Fruit fly (Drosophila melanogaster) whole organism, embryonic: ENCODE results near the gene IscU.

Source experiments
- Awh ChIP-seq: fragments of 200-800 bp; sonication (Bioruptor generic); IDR thresholded peaks from 2 replicates; pipeline ENCODE4, ENCODE4 v1.3.6; 2022; ENCODE audit warnings: missing biosample characterization, missing genetic modification characterization
- Bdp1 ChIP-seq: fragments of 200-800 bp; sonication (Bioruptor generic); optimal IDR thresholded peaks from 3 replicates; lab custom pipeline; 2016; ENCODE audit warnings: missing biosample characterization, missing genetic modification characterization
- CG1024 ChIP-seq: fragments of 200-800 bp; sonication (Bioruptor generic); IDR thresholded peaks from 2 replicates; pipeline ENCODE4 v1.3.6; 2022; ENCODE audit warnings: missing biosample characterization, missing genetic modification characterization
- CG11093 ChIP-seq: fragments of 200-800 bp; sonication (Bioruptor generic); IDR thresholded peaks from 3 replicates; pipeline ENCODE4 v1.3.6; 2022; ENCODE audit warnings: missing biosample characterization, missing genetic modification characterization
- CG13287 ChIP-seq: fragments of 200-800 bp; sonication (Bioruptor generic); IDR thresholded peaks from 2 replicates; pipeline ENCODE4 v1.3.6; 2022; ENCODE audit warnings: missing biosample characterization, missing genetic modification characterization; ENCODE audit not compliant: partially characterized antibody
- CG15073 ChIP-seq: fragments of 200-800 bp; sonication (Bioruptor generic); optimal IDR thresholded peaks from 2 replicates; lab custom pipeline; 2016; ENCODE audit warnings: missing biosample characterization, missing genetic modification characterization
- CG16813 ChIP-seq: fragments of 200-800 bp; sonication (Bioruptor generic); IDR thresholded peaks from 3 replicates; pipeline ENCODE4 v1.3.6; 2022; ENCODE audit warnings: missing biosample characterization, missing genetic modification characterization; ENCODE audit not compliant: partially characterized antibody
- CG18262 ChIP-seq: fragments of 200-800 bp; optimal IDR thresholded peaks from 3 replicates; lab custom pipeline; 2019; ENCODE audit warnings: missing biosample characterization, mild to moderate bottlenecking, missing genetic modification characterization, moderate library complexity
- CG31365 ChIP-seq: fragments of 200-800 bp; sonication (Bioruptor generic); optimal IDR thresholded peaks from 2 replicates; lab custom pipeline; 2018; ENCODE audit warnings: missing biosample characterization, mild to moderate bottlenecking, missing genetic modification characterization
- CG42726 ChIP-seq: fragments of 200-800 bp; sonication (Bioruptor generic); IDR thresholded peaks from 2 replicates; pipeline ENCODE4 v1.3.6; 2022; ENCODE audit warnings: missing biosample characterization, missing genetic modification characterization; ENCODE audit not compliant: partially characterized antibody
- CG4360 ChIP-seq: fragments of 200-800 bp; sonication (Bioruptor generic); IDR thresholded peaks from 2 replicates; pipeline ENCODE4 v1.3.6; 2022; ENCODE audit warnings: missing biosample characterization, missing genetic modification characterization
- CG6791 ChIP-seq: fragments of 200-800 bp; sonication (Bioruptor generic); IDR thresholded peaks from 3 replicates; pipeline ENCODE4 v1.3.6; 2022; ENCODE audit warnings: missing biosample characterization, missing genetic modification characterization; ENCODE audit not compliant: partially characterized antibody
- CG9932 ChIP-seq: fragments of 200-800 bp; sonication (Bioruptor generic); IDR thresholded peaks from 2 replicates; pipeline ENCODE4 v1.3.6; 2022; ENCODE audit warnings: missing biosample characterization, missing genetic modification characterization
- Dip2 ChIP-seq: fragments of 200-800 bp; sonication (Bioruptor generic); IDR thresholded peaks from 2 replicates; pipeline ENCODE4 v1.3.6; 2022; ENCODE audit warnings: missing biosample characterization, missing genetic modification characterization
- Drgx ChIP-seq: fragments of 200-800 bp; sonication (Bioruptor generic); IDR thresholded peaks from 2 replicates; pipeline ENCODE4 v1.3.6; 2022; ENCODE audit warnings: missing biosample characterization, missing genetic modification characterization
- Eip74EF ChIP-seq, 2 experiments: fragments of 200-800 bp in 1 of 2; fragments of >200 bp in 1 of 2; sonication (Bioruptor generic) in 1 of 2; optimal IDR thresholded peaks; 2 replicates each; lab custom pipeline; 2017 to 2019; ENCODE audit warnings: missing biosample characterization in 2 of 2, missing genetic modification characterization in 2 of 2, mild to moderate bottlenecking in 1 of 2, moderate library complexity in 1 of 2
- HLH4C ChIP-seq: fragments of 200-800 bp; sonication (Bioruptor generic); IDR thresholded peaks from 3 replicates; pipeline ENCODE4 v1.3.6; 2022; ENCODE audit warnings: missing biosample characterization, missing genetic modification characterization; ENCODE audit not compliant: partially characterized antibody
- Med ChIP-seq: fragments of 200-800 bp; sonication (Bioruptor generic); peaks from one replicate; lab custom pipeline; 2016; ENCODE audit warnings: missing biosample characterization, missing genetic modification characterization, mild to moderate bottlenecking, inconsistent platforms, moderate library complexity
- Neu2 ChIP-seq: fragments of 200-800 bp; sonication (Bioruptor generic); optimal IDR thresholded peaks from 3 replicates; lab custom pipeline; 2016; ENCODE audit warnings: missing biosample characterization, missing genetic modification characterization, borderline replicate concordance
- Opbp ChIP-seq: fragments of 200-800 bp; sonication (Bioruptor generic); IDR thresholded peaks from 3 replicates; pipeline ENCODE4 v1.3.6; 2022; ENCODE audit warnings: missing biosample characterization, missing genetic modification characterization; ENCODE audit not compliant: partially characterized antibody
- Poxn ChIP-seq: fragments of 200-800 bp; sonication (Bioruptor generic); IDR thresholded peaks from 2 replicates; pipeline ENCODE4 v1.3.6; 2022; ENCODE audit warnings: missing biosample characterization, missing genetic modification characterization
- Tbp ChIP-seq: fragments of >200 bp; optimal IDR thresholded peaks from 2 replicates; lab custom pipeline; 2018; ENCODE audit warnings: missing biosample characterization, missing genetic modification characterization
- amos ChIP-seq: fragments of 200-800 bp; sonication (Bioruptor generic); IDR thresholded peaks from 2 replicates; pipeline ENCODE4 v1.3.6; 2022; ENCODE audit warnings: missing biosample characterization, missing genetic modification characterization; ENCODE audit not compliant: partially characterized antibody
- ato ChIP-seq: fragments of 200-800 bp; sonication (Bioruptor generic); IDR thresholded peaks from 2 replicates; pipeline ENCODE4 v1.3.6; 2022; ENCODE audit warnings: missing biosample characterization, missing genetic modification characterization; ENCODE audit not compliant: partially characterized antibody
- bbx ChIP-seq: fragments of 200-800 bp; sonication (Bioruptor generic); IDR thresholded peaks from 2 replicates; pipeline ENCODE4 v1.3.6; 2022; ENCODE audit warnings: missing biosample characterization, missing genetic modification characterization; ENCODE audit not compliant: partially characterized antibody
- chinmo ChIP-seq: fragments of 200-800 bp; sonication (Bioruptor generic); IDR thresholded peaks from 4 replicates; pipeline ENCODE4 v1.3.6; 2022; ENCODE audit warnings: missing biosample characterization, missing genetic modification characterization; ENCODE audit not compliant: partially characterized antibody
- gcm2 ChIP-seq: fragments of 200-800 bp; sonication (Bioruptor generic); optimal IDR thresholded peaks from 2 replicates; lab custom pipeline; 2016; ENCODE audit warnings: missing biosample characterization, missing genetic modification characterization
- h ChIP-seq: fragments of >200 bp; optimal IDR thresholded peaks from 2 replicates; lab custom pipeline; 2017
- hkb ChIP-seq, 2 experiments: fragments of 200-800 bp in 1 of 2; fragments of >200 bp in 1 of 2; sonication (Bioruptor generic) in 1 of 2; IDR thresholded peaks in 1 of 2; optimal IDR thresholded peaks in 1 of 2; 2 replicates each; pipeline versions ENCODE4 v1.3.6 to Lab custom; 2017 to 2022; ENCODE audit warnings: missing biosample characterization in 1 of 2, missing genetic modification characterization in 1 of 2
- inv ChIP-seq: fragments of 200-800 bp; sonication (Bioruptor generic); IDR thresholded peaks from 2 replicates; pipeline ENCODE4 v1.3.6; 2022; ENCODE audit warnings: missing biosample characterization, missing genetic modification characterization; ENCODE audit not compliant: partially characterized antibody
- jumu ChIP-seq: fragments of 200-800 bp; sonication (Bioruptor generic); optimal IDR thresholded peaks from 3 replicates; lab custom pipeline; 2016; ENCODE audit warnings: missing biosample characterization, missing genetic modification characterization
- nom ChIP-seq: fragments of 200-800 bp; sonication (Bioruptor generic); optimal IDR thresholded peaks from 2 replicates; lab custom pipeline; 2017; ENCODE audit warnings: missing biosample characterization, missing genetic modification characterization, mild to moderate bottlenecking, moderate library complexity, missing genetic modification reagents
- seq ChIP-seq: fragments of 200-800 bp; sonication (Bioruptor generic); IDR thresholded peaks from 2 replicates; pipeline ENCODE4 v1.3.6; 2022; ENCODE audit warnings: missing biosample characterization, missing genetic modification characterization
- slou ChIP-seq: fragments of 200-800 bp; sonication (Bioruptor generic); optimal IDR thresholded peaks from 3 replicates; lab custom pipeline; 2016; ENCODE audit warnings: missing biosample characterization, missing genetic modification characterization
- sug ChIP-seq: fragments of 200-800 bp; optimal IDR thresholded peaks from 2 replicates; lab custom pipeline; 2019; ENCODE audit warnings: missing biosample characterization, mild to moderate bottlenecking, missing genetic modification characterization, moderate library complexity
- tna ChIP-seq: fragments of 200-800 bp; sonication (Bioruptor generic); IDR thresholded peaks from 2 replicates; pipeline ENCODE4 v1.3.6; 2022; ENCODE audit warnings: missing biosample characterization, missing genetic modification characterization; ENCODE audit not compliant: partially characterized antibody
- ttk ChIP-seq: fragments of 200-800 bp; sonication (Bioruptor generic); IDR thresholded peaks from 2 replicates; pipeline ENCODE4 v2.1.2; 2022; ENCODE audit warnings: missing biosample characterization, missing genetic modification characterization
- unc-4 ChIP-seq: fragments of 200-800 bp; sonication (Bioruptor generic); IDR thresholded peaks from 2 replicates; pipeline ENCODE4 v1.3.6; 2022; ENCODE audit warnings: missing biosample characterization, missing genetic modification characterization; ENCODE audit not compliant: partially characterized antibody
- vnd ChIP-seq: fragments of 200-800 bp; sonication (Bioruptor generic); IDR thresholded peaks from 3 replicates; pipeline ENCODE4 v1.3.6; 2022; ENCODE audit warnings: missing biosample characterization, missing genetic modification characterization; ENCODE audit not compliant: partially characterized antibody
- vvl ChIP-seq: fragments of 200-800 bp; sonication (Bioruptor generic); IDR thresholded peaks from 2 replicates; pipeline ENCODE4 v1.3.6; 2022; ENCODE audit warnings: missing biosample characterization, missing genetic modification characterization
- zen2 ChIP-seq: fragments of 200-800 bp; sonication (Bioruptor generic); IDR thresholded peaks from 3 replicates; pipeline ENCODE4 v1.3.6; 2022; ENCODE audit warnings: missing biosample characterization, missing genetic modification characterization; ENCODE audit not compliant: partially characterized antibody

IscU gene

dm6 chr3R:8862662-8863082 is 38.7 kb upstream of the IscU start (continued):
- peak; percentile 86 for TF ChIP-seq CG16813 (GFP tag; lab: Robert Waterston, UW)
- TF ChIP-seq CG13287: peak; percentile 44
- TF ChIP-seq Tbp: no peak
- TF ChIP-seq vnd (GFP tag; lab: Robert Waterston, UW): peak; percentile 50; the same call in 1 of the 3 replicates
- TF ChIP-seq tna (GFP tag; lab: Robert Waterston, UW): peak; percentile 86
- peak; percentile 97 for TF ChIP-seq CG6791 (GFP tag; lab: Robert Waterston, UW)
- TF ChIP-seq h: no peak
- TF ChIP-seq CG42726 (GFP tag; lab: Robert Waterston, UW): peak; percentile 85
- TF ChIP-seq Poxn (GFP tag; lab: Robert Waterston, UW): no peak
- 0 out of 2 replicates have a peak, but pooled peaks have one; percentile 33 for TF ChIP-seq Awh (GFP tag; lab: Robert Waterston, UW)
- TF ChIP-seq Bdp1 (GFP tag; lab: Kevin White, UChicago): peak; percentile 99
- peak; percentile 29; the same call in 1 of the 2 replicates for TF ChIP-seq vvl (GFP tag; lab: Robert Waterston, UW)
- TF ChIP-seq jumu: no peak
- peak; percentile 66; the same call in 2 of the 3 replicates for TF ChIP-seq zen2 (GFP tag; lab: Robert Waterston, UW)
- peak; percentile 24 for TF ChIP-seq sug (tag; lab: Kevin White, UChicago)
- TF ChIP-seq inv (GFP tag; lab: Robert Waterston, UW): peak; percentile 53
- peak; percentile 84 for TF ChIP-seq bbx (GFP tag; lab: Robert Waterston, UW)
- TF ChIP-seq Drgx (GFP tag; lab: Robert Waterston, UW): no peak
- peak; percentile 88 for TF ChIP-seq amos
- peak; percentile 81 for TF ChIP-seq HLH4C (GFP tag; lab: Robert Waterston, UW)
- TF ChIP-seq CG15073 (GFP tag; lab: Kevin White, UChicago): no peak
- TF ChIP-seq CG31365 (tag; lab: Kevin White, UChicago): peak; percentile 5
- TF ChIP-seq CG9932 (GFP tag; lab: Robert Waterston, UW): no peak
- TF ChIP-seq seq (GFP tag; lab: Robert Waterston, UW): peak; percentile 20; the same call in 1 of the 2 replicates
- no peak for TF ChIP-seq Dip2 (GFP tag; lab: Robert Waterston, UW)
- peak; percentile 81; the same call in 1 of the 4 replicates for TF ChIP-seq chinmo (GFP tag; lab: Robert Waterston, UW)
- TF ChIP-seq Opbp (GFP tag; lab: Robert Waterston, UW): peak; percentile 91
- peak; percentile 75 for TF ChIP-seq CG4360
- no peak for TF ChIP-seq slou (GFP tag; lab: Kevin White, UChicago)
- peak; percentile 46; the same call in 1 of the 2 replicates for TF ChIP-seq unc-4 (GFP tag; lab: Robert Waterston, UW)
- TF ChIP-seq gcm2 (GFP tag; lab: Kevin White, UChicago): no peak
- no peak for TF ChIP-seq hkb (optimal IDR thresholded peaks at IDR 0.05; lab: Kevin White, UChicago)
- 0 out of 2 replicates have a peak, but pooled peaks have one; percentile 10 for TF ChIP-seq hkb (GFP tag; IDR thresholded peaks at IDR 0.05; lab: Robert Waterston, UW)
- TF ChIP-seq CG18262 (tag; lab: Kevin White, UChicago): peak; percentile 25
- TF ChIP-seq ato: peak; percentile 84
- peak; percentile 60 for TF ChIP-seq nom (GFP tag; lab: Kevin White, UChicago)
- peak in 1 of 2 experiments; percentile 7 for TF ChIP-seq Eip74EF (GFP tag; optimal IDR thresholded peaks at IDR 0.05; lab: Kevin White, UChicago)
- TF ChIP-seq, all 482 proteins: peak for 45

- TF ChIP-seq Med (peak; percentile 55), CG11093 (0 out of 3 replicates have a peak, but pooled peaks have one; percentile 21), Neu2 (no peak), CG1024 (GFP tag; lab: Robert Waterston, UW) (0 out of 2 replicates have a peak, but pooled peaks have one; percentile 12), ttk (GFP tag; lab: Robert Waterston, UW) (no peak)
These were observed 38.2 kb upstream of the IscU start for dm6 chr3R:8862208-8862607.
